Worm (Caenorhabditis elegans) whole organism, L1 larva: ENCODE results near the gene bcl-7.

ENCODE experiments used
- C16A3.4 ChIP-seq: fragments of 150-350 bp; optimal IDR thresholded peaks from 2 replicates; lab custom pipeline; 2014; ENCODE audit warnings: missing biosample characterization, missing genetic modification characterization
- F16B12.6 ChIP-seq: fragments of 150-350 bp; optimal IDR thresholded peaks from 2 replicates; lab custom pipeline; 2014; ENCODE audit warnings: missing biosample characterization, missing genetic modification characterization
- alr-1 ChIP-seq: fragments of 200-800 bp; sonication (Bioruptor generic); optimal IDR thresholded peaks from 2 replicates; lab custom pipeline; 2018; ENCODE audit warnings: borderline replicate concordance, mild to moderate bottlenecking, missing genetic modification characterization, missing compliant biosample characterization
- aly-2 ChIP-seq: fragments of 150-350 bp; optimal IDR thresholded peaks from 2 replicates; lab custom pipeline; 2014; ENCODE audit warnings: missing biosample characterization, missing genetic modification characterization
- ama-1 ChIP-seq: fragments of 150-350 bp; optimal IDR thresholded peaks from 2 replicates; lab custom pipeline; 2014
- blmp-1 ChIP-seq: fragments of 150-350 bp; optimal IDR thresholded peaks from 2 replicates; lab custom pipeline; 2014; ENCODE audit warnings: missing biosample characterization, missing genetic modification characterization
- ceh-8 ChIP-seq: fragments of 200-800 bp; sonication (Bioruptor generic); optimal IDR thresholded peaks from 2 replicates; lab custom pipeline; 2018; ENCODE audit warnings: mild to moderate bottlenecking, missing genetic modification characterization, moderate library complexity, missing compliant biosample characterization
- ceh-88 ChIP-seq: fragments of 200-800 bp; sonication (Bioruptor generic); IDR thresholded peaks from 2 replicates; pipeline ENCODE4 v1.3.6; 2022; ENCODE audit warnings: missing genetic modification characterization, missing compliant biosample characterization
- fkh-4 ChIP-seq: sonication (generic microtip); optimal IDR thresholded peaks from 2 replicates; lab custom pipeline; 2016; ENCODE audit warnings: missing compliant biosample characterization, missing genetic modification characterization, borderline replicate concordance
- fkh-8 ChIP-seq: sonication (generic microtip); optimal IDR thresholded peaks from 2 replicates; lab custom pipeline; 2016; ENCODE audit warnings: mild to moderate bottlenecking, missing genetic modification characterization, missing compliant biosample characterization
- grh-1 ChIP-seq: fragments of 200-800 bp; sonication (Bioruptor generic); IDR thresholded peaks from 2 replicates; pipeline ENCODE4 v1.3.6; 2022; ENCODE audit warnings: missing genetic modification reagents, missing genetic modification characterization, missing compliant biosample characterization
- hlh-17 ChIP-seq: fragments of 200-800 bp; sonication (Bioruptor generic); optimal IDR thresholded peaks from 2 replicates; lab custom pipeline; 2018; ENCODE audit warnings: missing genetic modification characterization, mild to moderate bottlenecking, missing compliant biosample characterization, moderate library complexity, borderline replicate concordance
- lin-14 ChIP-seq: fragments of 200-800 bp; sonication (Bioruptor generic); optimal IDR thresholded peaks from 2 replicates; lab custom pipeline; 2018; ENCODE audit warnings: mild to moderate bottlenecking, missing genetic modification characterization, moderate library complexity, missing compliant biosample characterization
- lsy-2 ChIP-seq, 2 experiments: fragments of 150-350 bp; optimal IDR thresholded peaks; 2 replicates each; lab custom pipeline; 2014; ENCODE audit warnings: missing biosample characterization in 2 of 2, missing genetic modification characterization in 2 of 2
- mab-9 ChIP-seq: fragments of 200-800 bp; sonication (Bioruptor generic); IDR thresholded peaks from 2 replicates; pipeline ENCODE4 v1.3.6; 2022; ENCODE audit warnings: missing genetic modification reagents, missing genetic modification characterization, missing compliant biosample characterization
- mdl-1 ChIP-seq, 2 experiments: fragments of 150-350 bp; optimal IDR thresholded peaks; 2 replicates each; lab custom pipeline; 2014 to 2017; ENCODE audit warnings: missing biosample characterization in 2 of 2, missing genetic modification characterization in 2 of 2, inconsistent platforms in 1 of 2
- mep-1 ChIP-seq: fragments of 150-350 bp; optimal IDR thresholded peaks from 2 replicates; lab custom pipeline; 2014; ENCODE audit warnings: missing biosample characterization, missing genetic modification characterization
- nhr-11 ChIP-seq: fragments of 150-350 bp; optimal IDR thresholded peaks from 2 replicates; lab custom pipeline; 2014; ENCODE audit warnings: missing biosample characterization, missing genetic modification characterization
- nhr-20 ChIP-seq: sonication (generic microtip); optimal IDR thresholded peaks from 2 replicates; lab custom pipeline; 2016; ENCODE audit warnings: mild to moderate bottlenecking, missing genetic modification characterization, missing compliant biosample characterization
- nhr-47 ChIP-seq: sonication (generic microtip); optimal IDR thresholded peaks from 2 replicates; lab custom pipeline; 2016; ENCODE audit warnings: mild to moderate bottlenecking, missing genetic modification characterization, moderate library complexity, missing compliant biosample characterization
- nhr-71 ChIP-seq: sonication (generic microtip); optimal IDR thresholded peaks from 2 replicates; lab custom pipeline; 2016; ENCODE audit warnings: mild to moderate bottlenecking, missing genetic modification characterization, moderate library complexity, missing compliant biosample characterization
- nhr-77 ChIP-seq: fragments of 150-350 bp; optimal IDR thresholded peaks from 2 replicates; lab custom pipeline; 2014; ENCODE audit warnings: missing biosample characterization, missing genetic modification characterization
- nhr-85 ChIP-seq: sonication (generic microtip); peaks from one replicate; lab custom pipeline; 2016; ENCODE audit warnings: missing genetic modification characterization, inconsistent platforms, missing compliant biosample characterization
- nhr-90 ChIP-seq: sonication (generic microtip); optimal IDR thresholded peaks from 2 replicates; lab custom pipeline; 2016; ENCODE audit warnings: mild to moderate bottlenecking, missing genetic modification characterization, missing compliant biosample characterization; ENCODE audit not compliant: poor library complexity
- pag-3 ChIP-seq: sonication (generic microtip); optimal IDR thresholded peaks from 2 replicates; lab custom pipeline; 2017; ENCODE audit warnings: missing genetic modification characterization, mild to moderate bottlenecking, missing compliant biosample characterization, antibody characterized with exemption, borderline replicate concordance; ENCODE audit not compliant: insufficient read depth
- rnt-1 ChIP-seq: sonication (generic microtip); optimal IDR thresholded peaks from 2 replicates; lab custom pipeline; 2016; ENCODE audit warnings: mild to moderate bottlenecking, missing genetic modification characterization, moderate library complexity, missing compliant biosample characterization
- skn-1 ChIP-seq: fragments of 150-350 bp; optimal IDR thresholded peaks from 2 replicates; lab custom pipeline; 2014; ENCODE audit warnings: missing biosample characterization, missing genetic modification characterization
- snu-23 ChIP-seq: sonication (generic microtip); optimal IDR thresholded peaks from 2 replicates; lab custom pipeline; 2016; ENCODE audit warnings: missing genetic modification characterization, missing compliant biosample characterization
- tlp-1 ChIP-seq: fragments of 150-350 bp; optimal IDR thresholded peaks from 2 replicates; lab custom pipeline; 2014; ENCODE audit warnings: missing biosample characterization, missing genetic modification characterization
- unc-98 ChIP-seq: fragments of 200-800 bp; sonication (Bioruptor generic); IDR thresholded peaks from 2 replicates; pipeline ENCODE4 v1.3.6; 2022; ENCODE audit warnings: missing genetic modification characterization, missing compliant biosample characterization
- vab-15 ChIP-seq: sonication (generic microtip); optimal IDR thresholded peaks from 2 replicates; lab custom pipeline; 2017; ENCODE audit warnings: missing genotype, mild to moderate bottlenecking, missing genetic modification characterization, missing compliant biosample characterization
- zag-1 ChIP-seq: fragments of 150-350 bp; optimal IDR thresholded peaks from 2 replicates; lab custom pipeline; 2014; ENCODE audit warnings: missing biosample characterization, missing genetic modification characterization
- zip-4 ChIP-seq: fragments of 200-800 bp; sonication (Bioruptor generic); optimal IDR thresholded peaks from 2 replicates; lab custom pipeline; 2018; ENCODE audit warnings: mild to moderate bottlenecking, missing genetic modification characterization, moderate library complexity, missing compliant biosample characterization

Gene bcl-7

DNA sequence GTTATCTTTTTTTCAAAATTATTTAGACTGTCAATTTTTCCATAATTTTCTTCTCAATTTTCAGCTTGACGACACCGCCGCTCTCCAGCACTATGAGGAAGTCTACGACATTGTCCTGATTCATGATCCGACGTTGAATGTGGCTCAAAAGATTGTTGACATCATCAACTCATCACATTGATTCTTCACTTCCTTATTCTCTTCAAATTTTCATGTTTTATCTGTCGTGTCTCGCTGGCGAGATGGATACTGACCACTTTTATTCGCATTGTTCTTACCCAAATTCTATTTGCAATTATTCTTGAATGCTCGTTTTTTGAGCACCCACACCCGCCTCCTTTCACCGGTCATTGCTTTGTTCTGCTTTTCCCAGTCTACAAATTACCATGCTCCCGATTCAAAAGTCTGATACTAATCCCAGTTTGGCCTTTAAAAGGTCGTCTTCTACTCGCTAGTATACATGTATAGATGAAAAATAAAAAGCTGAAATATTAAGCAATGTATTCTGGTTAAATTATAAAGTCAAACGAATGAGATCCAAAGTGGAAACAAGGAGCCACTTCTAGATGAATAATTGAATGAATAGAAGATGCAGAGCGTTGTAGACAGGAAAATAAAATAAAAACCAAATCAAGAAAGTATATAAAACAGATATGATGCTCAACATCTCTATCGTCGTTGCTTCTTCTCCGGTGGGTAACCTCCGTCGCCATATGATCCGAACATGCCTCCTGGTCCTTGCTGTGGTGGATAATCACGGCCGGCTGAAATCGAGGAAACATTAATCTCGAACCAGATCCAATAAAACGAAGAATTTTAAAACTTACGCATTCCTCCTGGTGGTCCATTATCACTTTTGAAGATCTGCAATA, 27.4 kb downstream of the bcl-7 start (continued):
- TF ChIP-seq pag-3 (tag; lab: Kevin White, UChicago) (no peak), nhr-20 (tag; lab: Kevin White, UChicago) (no peak), aly-2 (tag; lab: Kevin White, UChicago) (no peak), mdl-1 (tag; optimal IDR thresholded peaks at IDR 0.05; lab: Kevin White, UChicago) (no peak), lin-14 (GFP tag; lab: Kevin White, UChicago) (no peak), nhr-71 (tag; lab: Kevin White, UChicago) (peak; percentile 28), nhr-47 (tag; lab: Kevin White, UChicago) (no peak), lsy-2 (tag; optimal IDR thresholded peaks at IDR 0.05; lab: Kevin White, UChicago) (no peak), ceh-88 (GFP tag; lab: Robert Waterston, UW) (no peak), nhr-11 (tag; lab: Kevin White, UChicago) (no peak), snu-23 (GFP tag; lab: Kevin White, UChicago) (peak; percentile 5), nhr-85 (peak; percentile 58), F16B12.6 (tag; lab: Kevin White, UChicago) (no peak), nhr-77 (tag; lab: Kevin White, UChicago) (no peak), zag-1 (tag; lab: Kevin White, UChicago) (no peak), fkh-8 (tag; lab: Kevin White, UChicago) (no peak), nhr-90 (tag; lab: Kevin White, UChicago) (peak; percentile 4), tlp-1 (tag; lab: Kevin White, UChicago) (no peak), C16A3.4 (tag; lab: Kevin White, UChicago) (no peak), ama-1 (lab: Kevin White, UChicago) (peak; percentile 9)

DNA sequence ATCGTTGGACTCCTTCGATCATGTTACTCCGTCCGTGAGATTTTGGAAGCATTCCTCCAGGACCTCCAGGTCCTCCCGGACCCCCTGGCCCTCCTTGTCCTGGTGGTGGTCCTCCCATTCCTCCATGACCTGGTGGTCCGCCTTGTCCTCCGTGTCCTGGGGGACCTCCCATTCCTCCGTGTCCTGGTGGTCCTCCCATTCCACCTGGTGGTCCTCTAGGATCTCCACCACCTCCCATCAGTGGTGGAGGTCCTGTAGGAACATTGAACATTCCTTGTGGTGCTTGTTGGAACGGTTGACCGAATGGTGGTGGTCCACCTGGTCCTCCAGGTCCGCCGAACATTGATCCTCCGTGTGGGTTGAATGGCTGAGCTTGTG, 28.0 kb downstream of the bcl-7 start:
- TF ChIP-seq ceh-88 (GFP tag; lab: Robert Waterston, UW) (no peak), ceh-8 (GFP tag; lab: Kevin White, UChicago) (no peak), ama-1 (lab: Kevin White, UChicago) (no peak), alr-1 (tag; lab: Kevin White, UChicago) (no peak), nhr-47 (tag; lab: Kevin White, UChicago) (no peak), fkh-4 (tag; lab: Kevin White, UChicago) (no peak)
- TF ChIP-seq, all 84 proteins: peak for 0

DNA sequence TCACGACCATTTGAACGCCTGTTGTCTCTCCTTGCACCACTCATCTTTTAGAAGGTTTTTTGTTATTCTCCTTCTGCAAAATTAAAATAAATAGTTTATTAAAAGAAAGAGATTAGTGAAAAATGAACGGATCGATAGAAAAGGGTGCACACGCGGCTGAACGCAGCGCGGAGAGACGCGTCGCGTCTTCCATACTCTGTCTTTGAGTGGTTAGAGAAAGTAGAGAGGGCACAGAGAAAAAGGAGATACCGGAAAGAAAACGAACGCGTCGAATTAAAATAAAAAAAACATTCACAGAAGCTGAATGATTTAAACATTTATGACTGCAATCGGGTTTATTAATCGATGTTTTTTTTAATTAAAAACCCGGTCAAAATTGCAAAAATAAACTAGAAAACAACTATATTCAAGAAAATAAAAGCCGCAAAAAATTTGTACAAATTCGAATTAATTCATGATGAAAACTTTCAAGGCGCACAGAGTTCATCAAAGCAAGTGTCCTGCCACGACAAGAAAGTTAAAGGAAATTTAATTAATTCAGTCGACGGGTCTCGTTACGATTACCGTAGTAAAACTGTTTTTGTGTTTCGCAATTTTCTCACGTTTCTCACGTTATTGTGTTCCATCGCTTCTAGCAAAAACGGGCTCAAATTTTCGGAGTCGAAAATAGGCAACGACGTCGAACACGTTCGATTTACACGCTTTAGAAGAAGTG, 32.4 kb downstream of the bcl-7 start, which contains the start of the genes nono-1 and nop-1:
TSS of gene nono-1 (minus strand) at position 75 of the 715 bp plus-strand sequence.
TSS of gene nop-1 (plus strand) at position 551 of the 715 bp plus-strand sequence.
- TF ChIP-seq rnt-1 (tag; lab: Kevin White, UChicago) (no peak), zip-4 (no peak), alr-1 (tag; lab: Kevin White, UChicago) (no peak), mab-9 (GFP tag; lab: Robert Waterston, UW) (no peak), vab-15 (tag; lab: Kevin White, UChicago) (no peak), blmp-1 (tag; lab: Kevin White, UChicago) (peak; percentile 70), snu-23 (GFP tag; lab: Kevin White, UChicago) (no peak), lin-14 (GFP tag; lab: Kevin White, UChicago) (peak; percentile 56), hlh-17 (GFP tag; lab: Kevin White, UChicago) (no peak), grh-1 (GFP tag; lab: Robert Waterston, UW) (no peak), unc-98 (GFP tag; lab: Robert Waterston, UW) (no peak), mep-1 (peak; percentile 56), skn-1 (tag; lab: Kevin White, UChicago) (no peak)
